Fruit fly (Drosophila melanogaster) whole organism, prepupa: ENCODE measurements around the gene Antp.

Source experiments
- CG10669 ChIP-seq: fragments of 200-800 bp; sonication (Bioruptor generic); optimal IDR thresholded peaks from 3 replicates; lab custom pipeline; 2018; ENCODE audit warnings: missing biosample characterization, mild to moderate bottlenecking, missing genetic modification characterization, moderate library complexity
- CG11762 ChIP-seq: fragments of 200-800 bp; sonication (Bioruptor generic); optimal IDR thresholded peaks from 3 replicates; lab custom pipeline; 2016; ENCODE audit warnings: missing biosample characterization, missing genetic modification characterization; ENCODE audit not compliant: insufficient read depth
- CG11902 ChIP-seq: fragments of 200-800 bp; sonication (Bioruptor generic); optimal IDR thresholded peaks from 3 replicates; lab custom pipeline; 2016; ENCODE audit warnings: missing biosample characterization, missing genetic modification characterization
- CG1621 ChIP-seq: fragments of 200-800 bp; sonication (Bioruptor generic); optimal IDR thresholded peaks from 3 replicates; lab custom pipeline; 2018; ENCODE audit warnings: missing biosample characterization, mild to moderate bottlenecking, missing genetic modification characterization
- CG3919 ChIP-seq: fragments of 200-800 bp; sonication (Bioruptor generic); optimal IDR thresholded peaks from 3 replicates; lab custom pipeline; 2016; ENCODE audit warnings: missing biosample characterization, missing genetic modification characterization
- CG6854 ChIP-seq: fragments of 200-800 bp; sonication (Bioruptor generic); optimal IDR thresholded peaks from 2 replicates; lab custom pipeline; 2017; ENCODE audit warnings: missing biosample characterization, mild to moderate bottlenecking, missing genetic modification characterization
- Hr39 ChIP-seq: fragments of 200-800 bp; sonication (Bioruptor generic); optimal IDR thresholded peaks from 2 replicates; lab custom pipeline; 2016; ENCODE audit warnings: missing biosample characterization, missing genetic modification characterization
- achi ChIP-seq: fragments of 200-800 bp; sonication (Bioruptor generic); optimal IDR thresholded peaks from 3 replicates; lab custom pipeline; 2016; ENCODE audit warnings: missing biosample characterization, missing genetic modification characterization
- cyc ChIP-seq: fragments of 200-800 bp; sonication (Bioruptor generic); optimal IDR thresholded peaks from 3 replicates; lab custom pipeline; 2016; ENCODE audit warnings: missing biosample characterization, missing genetic modification characterization
- fd85E ChIP-seq: fragments of 200-800 bp; sonication (Bioruptor generic); optimal IDR thresholded peaks from 3 replicates; lab custom pipeline; 2016; ENCODE audit warnings: missing biosample characterization, missing genetic modification characterization
- svp ChIP-seq: fragments of 200-800 bp; sonication (Bioruptor generic); peaks from one replicate; lab custom pipeline; 2016; ENCODE audit warnings: missing biosample characterization, missing genetic modification characterization
- topi ChIP-seq: fragments of 200-800 bp; sonication (Bioruptor generic); optimal IDR thresholded peaks from 3 replicates; lab custom pipeline; 2016; ENCODE audit warnings: missing biosample characterization, missing genetic modification characterization

DNA sequence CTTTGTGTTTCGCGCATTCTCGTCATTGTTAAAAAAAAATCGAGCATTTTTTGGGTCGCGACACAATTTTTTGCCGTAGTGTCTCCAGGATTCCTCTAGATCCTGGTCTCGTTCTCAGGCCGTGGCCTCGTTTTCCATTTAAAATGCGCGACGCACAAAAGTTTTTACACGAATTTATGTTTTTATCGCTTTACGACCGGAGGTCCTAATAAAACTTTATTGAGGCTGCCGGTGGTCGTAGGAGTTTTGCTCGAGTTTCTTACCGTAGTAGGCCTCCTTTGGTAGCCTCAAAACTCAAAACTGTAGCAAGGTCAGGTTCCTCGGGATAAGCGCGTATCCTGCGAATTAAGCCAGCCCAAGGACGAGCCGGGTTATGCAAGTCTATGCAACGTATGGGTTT is 141.6 kb downstream of the Antp start:
- TF ChIP-seq Hr39 = no peak
- TF ChIP-seq topi (GFP tag; lab: Kevin White, UChicago) = no peak
- no peak for TF ChIP-seq achi (GFP tag; lab: Kevin White, UChicago)
- no peak for TF ChIP-seq CG10669 (GFP tag; lab: Kevin White, UChicago)
- no peak for TF ChIP-seq cyc (GFP tag; lab: Kevin White, UChicago)
- TF ChIP-seq CG11902 (GFP tag; lab: Kevin White, UChicago) = no peak
- no peak for TF ChIP-seq CG3919 (GFP tag; lab: Kevin White, UChicago)
- TF ChIP-seq fd85E (GFP tag; lab: Kevin White, UChicago) = no peak
- no peak for TF ChIP-seq CG6854 (GFP tag; lab: Kevin White, UChicago)
- TF ChIP-seq CG11762 (GFP tag; lab: Kevin White, UChicago) = no peak
- TF ChIP-seq CG1621 = no peak
- no peak for TF ChIP-seq svp (GFP tag; lab: Kevin White, UChicago)
